Fruit fly (Drosophila melanogaster): ENCODE data around the gene CG4069.

CG4069 gene

DNA sequence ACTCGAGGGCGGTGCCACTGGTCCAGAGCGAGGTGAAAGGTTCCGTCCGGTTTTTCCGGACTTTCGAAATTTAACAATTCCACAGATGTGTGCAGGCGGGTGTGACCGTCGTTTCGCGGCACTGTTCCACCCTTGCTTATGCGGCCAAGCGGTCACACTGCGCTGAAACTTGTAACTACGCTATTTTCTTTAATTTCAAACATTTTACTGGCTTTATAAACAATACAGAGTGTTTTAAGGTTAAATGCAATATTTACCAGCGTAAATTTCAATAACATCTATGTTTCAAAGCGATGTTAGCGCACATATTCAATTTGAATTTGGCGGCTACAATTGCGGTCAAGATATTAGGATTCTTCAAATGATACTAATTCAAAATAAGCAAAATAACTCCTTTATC is 7.1 kb downstream of the CG4069 start, which contains the start of gene nst (continued):
- TF ChIP-seq CG15011 (GFP tag; optimal IDR thresholded peaks at IDR 0.05) (no peak), sqz (GFP tag; optimal IDR thresholded peaks at IDR 0.05) (no peak), phol (tag; optimal IDR thresholded peaks at IDR 0.05) (peak; percentile 21), croc (GFP tag; conservative IDR thresholded peaks at IDR 0.05) (no peak), CG5180 (GFP tag; optimal IDR thresholded peaks at IDR 0.05) (no peak), CG13624 (GFP tag; optimal IDR thresholded peaks at IDR 0.05) (no peak), cas (GFP tag; IDR thresholded peaks at IDR 0.05) (no peak), dimm (GFP tag; IDR thresholded peaks at IDR 0.05) (no peak), ATbp (GFP tag; optimal IDR thresholded peaks at IDR 0.05) (no peak), psq (GFP tag; optimal IDR thresholded peaks at IDR 0.05) (no peak), CG18011 (GFP tag; optimal IDR thresholded peaks at IDR 0.05) (no peak), jing (GFP tag; optimal IDR thresholded peaks at IDR 0.05) (no peak), Vsx1 (GFP tag; optimal IDR thresholded peaks at IDR 0.05) (no peak), trem (tag; optimal IDR thresholded peaks at IDR 0.05) (peak; percentile 14), Lhr (GFP tag; optimal IDR thresholded peaks at IDR 0.05) (no peak), ind (GFP tag; optimal IDR thresholded peaks at IDR 0.05) (no peak), gce (GFP tag; IDR thresholded peaks at IDR 0.05) (no peak), D (optimal IDR thresholded peaks at IDR 0.05) (no peak), D (GFP tag; optimal IDR thresholded peaks at IDR 0.05) (no peak), CG13894 (tag; optimal IDR thresholded peaks at IDR 0.05) (no peak), ken (GFP tag; IDR thresholded peaks at IDR 0.05) (no peak), dm (GFP tag; optimal IDR thresholded peaks at IDR 0.05) (no peak), Opbp (GFP tag; IDR thresholded peaks at IDR 0.05; ENCODE audit: partially characterized antibody) (peak; percentile 49; the same call in 1 of the 3 replicates), Taf1 (GFP tag; IDR thresholded peaks at IDR 0.05) (no peak), CG34376 (GFP tag; optimal IDR thresholded peaks at IDR 0.05) (no peak), cg (GFP tag; optimal IDR thresholded peaks at IDR 0.05) (no peak), CG12659 (GFP tag; optimal IDR thresholded peaks at IDR 0.05) (peak; percentile 31), Sry-δ (GFP tag; optimal IDR thresholded peaks at IDR 0.05) (no peak), CG14860 (GFP tag; IDR thresholded peaks at IDR 0.05; ENCODE audit: partially characterized antibody) (no peak), CG10431 (GFP tag; optimal IDR thresholded peaks at IDR 0.05) (no peak), CG34422 (GFP tag; IDR thresholded peaks at IDR 0.05) (peak; percentile 43; the same call in 1 of the 3 replicates), CG1233 (GFP tag; optimal IDR thresholded peaks at IDR 0.05) (no peak), bigmax (GFP tag; optimal IDR thresholded peaks at IDR 0.05) (no peak), CG18476 (GFP tag; optimal IDR thresholded peaks at IDR 0.05) (no peak), slp2 (GFP tag; optimal IDR thresholded peaks at IDR 0.05) (no peak), unc-4 (GFP tag; IDR thresholded peaks at IDR 0.05; ENCODE audit: partially characterized antibody) (no peak), stwl (tag; optimal IDR thresholded peaks at IDR 0.05) (peak; percentile 44), CG11695 (GFP tag; IDR thresholded peaks at IDR 0.05) (no peak), sisA (GFP tag; IDR thresholded peaks at IDR 0.05) (no peak), vnd (GFP tag; IDR thresholded peaks at IDR 0.05; ENCODE audit: partially characterized antibody) (no peak), chif (GFP tag; optimal IDR thresholded peaks at IDR 0.05) (peak in 1 of 2 experiments; percentile 18), CG11723 (GFP tag; optimal IDR thresholded peaks at IDR 0.05) (no peak), Elba2 (GFP tag; optimal IDR thresholded peaks at IDR 0.05) (no peak), cad (GFP tag; optimal IDR thresholded peaks at IDR 0.05) (no peak), tap (tag; optimal IDR thresholded peaks at IDR 0.05) (no peak), Rfx (GFP tag; IDR thresholded peaks at IDR 0.05) (0 out of 2 replicates have a peak, but pooled peaks have one; percentile 28), CG17612 (GFP tag; IDR thresholded peaks at IDR 0.05) (no peak), mld (GFP tag; IDR thresholded peaks at IDR 0.05; ENCODE audit: partially characterized antibody) (0 out of 3 replicates have a peak, but pooled peaks have one; percentile 34), pros (GFP tag; optimal IDR thresholded peaks at IDR 0.05) (no peak), shn (GFP tag; optimal IDR thresholded peaks at IDR 0.05) (no peak), NFAT (GFP tag; IDR thresholded peaks at IDR 0.05) (no peak)
